Worm (Caenorhabditis elegans) whole organism, L3 larva: Measurements from ENCODE around the gene asm-1.

Source experiments
- R02D3.7 ChIP-seq: fragments of 150-350 bp; optimal IDR thresholded peaks from 2 replicates; lab custom pipeline; 2014; ENCODE audit warnings: missing biosample characterization, missing genetic modification characterization
- ZK546.5 ChIP-seq: sonication (generic microtip); optimal IDR thresholded peaks from 2 replicates; lab custom pipeline; 2017; ENCODE audit warnings: missing biosample characterization, missing genetic modification characterization
- aly-2 ChIP-seq: fragments of 150-350 bp; optimal IDR thresholded peaks from 2 replicates; lab custom pipeline; 2014; ENCODE audit warnings: missing biosample characterization, missing genetic modification characterization
- ama-1 ChIP-seq: fragments of 150-350 bp; optimal IDR thresholded peaks from 2 replicates; lab custom pipeline; 2018
- ceh-16 ChIP-seq: sonication (generic microtip); optimal IDR thresholded peaks from 2 replicates; lab custom pipeline; 2017; ENCODE audit warnings: missing biosample characterization, missing genetic modification characterization
- ceh-28 ChIP-seq: fragments of 150-350 bp; optimal IDR thresholded peaks from 2 replicates; lab custom pipeline; 2014; ENCODE audit warnings: missing biosample characterization, missing genetic modification reagents, missing genetic modification characterization
- ceh-82 ChIP-seq: fragments of 150-350 bp; optimal IDR thresholded peaks from 2 replicates; lab custom pipeline; 2014; ENCODE audit warnings: missing biosample characterization, missing genetic modification characterization
- ceh-9 ChIP-seq: sonication (generic microtip); optimal IDR thresholded peaks from 2 replicates; lab custom pipeline; 2018; ENCODE audit warnings: missing biosample characterization, missing genetic modification characterization
- daf-12 ChIP-seq: fragments of 150-350 bp; optimal IDR thresholded peaks from 2 replicates; lab custom pipeline; 2014; ENCODE audit warnings: missing biosample characterization, missing genetic modification reagents, missing genetic modification characterization
- egl-27 ChIP-seq: sonication (generic microtip); optimal IDR thresholded peaks from 4 replicates; lab custom pipeline; 2017; ENCODE audit warnings: missing biosample characterization, missing genetic modification reagents, missing genetic modification characterization
- egl-5 ChIP-seq: fragments of 150-350 bp; optimal IDR thresholded peaks from 2 replicates; lab custom pipeline; 2017; ENCODE audit warnings: missing biosample characterization, missing genetic modification reagents, missing genetic modification characterization, inconsistent platforms
- elt-1 ChIP-seq: fragments of 150-350 bp; optimal IDR thresholded peaks from 2 replicates; lab custom pipeline; 2014; ENCODE audit warnings: missing biosample characterization, missing genetic modification characterization
- elt-2 ChIP-seq: sonication (generic microtip); optimal IDR thresholded peaks from 2 replicates; lab custom pipeline; 2016; ENCODE audit warnings: missing genetic modification reagents, mild to moderate bottlenecking, missing genetic modification characterization, missing compliant biosample characterization
- elt-3 ChIP-seq, 3 experiments: fragments of 150-350 bp in 1 of 3; sonication (generic microtip) in 2 of 3; optimal IDR thresholded peaks; 2 replicates in 2 of 3; 4 replicates in 1 of 3; lab custom pipeline; 2014 to 2017; ENCODE audit warnings: missing biosample characterization in 3 of 3, missing genetic modification characterization in 3 of 3
- eor-1 ChIP-seq, 2 experiments: fragments of 150-350 bp; optimal IDR thresholded peaks; 2 replicates each; lab custom pipeline; 2014 to 2018; ENCODE audit warnings: missing biosample characterization in 2 of 2, missing genetic modification characterization in 2 of 2
- fkh-10 ChIP-seq: sonication (generic microtip); optimal IDR thresholded peaks from 2 replicates; lab custom pipeline; 2017; ENCODE audit warnings: missing biosample characterization, missing genetic modification reagents, missing genetic modification characterization
- fkh-2 ChIP-seq: fragments of 150-350 bp; optimal IDR thresholded peaks from 2 replicates; lab custom pipeline; 2014; ENCODE audit warnings: missing biosample characterization, missing genetic modification reagents, missing genetic modification characterization
- fos-1 ChIP-seq: fragments of 150-350 bp; optimal IDR thresholded peaks from 2 replicates; lab custom pipeline; 2014; ENCODE audit warnings: missing biosample characterization, missing genetic modification characterization
- hmg-11 ChIP-seq: sonication (generic microtip); optimal IDR thresholded peaks from 2 replicates; lab custom pipeline; 2016; ENCODE audit warnings: missing genetic modification characterization, missing compliant biosample characterization
- jun-1 ChIP-seq: fragments of 150-350 bp; optimal IDR thresholded peaks from 2 replicates; lab custom pipeline; 2014; ENCODE audit warnings: missing biosample characterization, missing genetic modification reagents, missing genetic modification characterization
- lin-15B ChIP-seq: fragments of 150-350 bp; optimal IDR thresholded peaks from 2 replicates; lab custom pipeline; 2014; ENCODE audit warnings: missing biosample characterization, missing genetic modification characterization
- lin-39 ChIP-seq: fragments of 150-350 bp; optimal IDR thresholded peaks from 2 replicates; lab custom pipeline; 2018; ENCODE audit warnings: missing biosample characterization, missing genetic modification reagents, missing genetic modification characterization
- lsy-12 ChIP-seq: sonication (generic microtip); optimal IDR thresholded peaks from 2 replicates; lab custom pipeline; 2016; ENCODE audit warnings: mild to moderate bottlenecking, missing genetic modification characterization, missing compliant biosample characterization
- mdl-1 ChIP-seq: fragments of 150-350 bp; optimal IDR thresholded peaks from 2 replicates; lab custom pipeline; 2014; ENCODE audit warnings: missing biosample characterization, missing genetic modification characterization
- mml-1 ChIP-seq: fragments of 150-350 bp; sonication (generic microtip); optimal IDR thresholded peaks from 3 replicates; lab custom pipeline; 2014; ENCODE audit warnings: missing biosample characterization, missing genetic modification characterization
- nfya-1 ChIP-seq: sonication (generic microtip); optimal IDR thresholded peaks from 2 replicates; lab custom pipeline; 2017; ENCODE audit warnings: missing genetic modification characterization, mild to moderate bottlenecking, missing compliant biosample characterization, antibody characterized with exemption, moderate library complexity; ENCODE audit not compliant: insufficient read depth
- nhr-11 ChIP-seq: fragments of 150-350 bp; optimal IDR thresholded peaks from 2 replicates; lab custom pipeline; 2014; ENCODE audit warnings: missing biosample characterization, missing genetic modification characterization
- nhr-12 ChIP-seq: fragments of 150-350 bp; optimal IDR thresholded peaks from 2 replicates; lab custom pipeline; 2014; ENCODE audit warnings: missing biosample characterization, missing genetic modification characterization
- nhr-23 ChIP-seq: fragments of 150-350 bp; optimal IDR thresholded peaks from 2 replicates; lab custom pipeline; 2014; ENCODE audit warnings: missing biosample characterization, missing genetic modification reagents, missing genetic modification characterization
- nhr-237 ChIP-seq: fragments of 150-350 bp; optimal IDR thresholded peaks from 2 replicates; lab custom pipeline; 2014; ENCODE audit warnings: missing biosample characterization, missing genetic modification characterization
- nhr-25 ChIP-seq: sonication (generic microtip); optimal IDR thresholded peaks from 2 replicates; lab custom pipeline; 2017; ENCODE audit warnings: missing biosample characterization, missing genetic modification characterization
- nhr-28 ChIP-seq: fragments of 150-350 bp; optimal IDR thresholded peaks from 2 replicates; lab custom pipeline; 2014; ENCODE audit warnings: missing biosample characterization, missing genetic modification characterization
- nhr-43 ChIP-seq: sonication (generic microtip); optimal IDR thresholded peaks from 2 replicates; lab custom pipeline; 2016; ENCODE audit warnings: mild to moderate bottlenecking, missing genetic modification characterization, missing compliant biosample characterization; ENCODE audit not compliant: poor library complexity, severe bottlenecking
- nhr-67 ChIP-seq: fragments of 150-350 bp; optimal IDR thresholded peaks from 2 replicates; lab custom pipeline; 2014; ENCODE audit warnings: missing biosample characterization, missing genetic modification characterization
- nhr-76 ChIP-seq: fragments of 150-350 bp; sonication (generic microtip); optimal IDR thresholded peaks from 5 replicates; lab custom pipeline; 2014; ENCODE audit warnings: missing biosample characterization, missing genetic modification characterization
- nhr-77 ChIP-seq: fragments of 150-350 bp; optimal IDR thresholded peaks from 2 replicates; lab custom pipeline; 2014; ENCODE audit warnings: missing biosample characterization, missing genetic modification characterization
- pha-4 ChIP-seq: fragments of 150-350 bp; optimal IDR thresholded peaks from 2 replicates; lab custom pipeline; 2014; ENCODE audit warnings: missing biosample characterization, missing genetic modification reagents, missing genetic modification characterization
- pqm-1 ChIP-seq: fragments of 150-350 bp; optimal IDR thresholded peaks from 2 replicates; lab custom pipeline; 2017; ENCODE audit warnings: missing biosample characterization, missing genetic modification characterization, inconsistent platforms
- sea-2 ChIP-seq: fragments of 150-350 bp; sonication (generic microtip); optimal IDR thresholded peaks from 4 replicates; lab custom pipeline; 2014; ENCODE audit warnings: missing biosample characterization, missing genetic modification reagents, missing genetic modification characterization
- skn-1 ChIP-seq: fragments of 150-350 bp; optimal IDR thresholded peaks from 2 replicates; lab custom pipeline; 2014; ENCODE audit warnings: missing biosample characterization, missing genetic modification characterization
- snpc-4 ChIP-seq: fragments of 150-350 bp; optimal IDR thresholded peaks from 2 replicates; lab custom pipeline; 2014; ENCODE audit warnings: missing biosample characterization, missing genetic modification characterization
- tbx-2 ChIP-seq: sonication (generic microtip); optimal IDR thresholded peaks from 2 replicates; lab custom pipeline; 2016; ENCODE audit warnings: mild to moderate bottlenecking, missing genetic modification characterization, missing compliant biosample characterization
- unc-39 ChIP-seq: sonication (generic microtip); optimal IDR thresholded peaks from 4 replicates; lab custom pipeline; 2017; ENCODE audit warnings: missing biosample characterization, missing genetic modification characterization
- unc-62 ChIP-seq: fragments of 150-350 bp; sonication (generic microtip); optimal IDR thresholded peaks from 4 replicates; lab custom pipeline; 2014; ENCODE audit warnings: missing biosample characterization, missing genetic modification reagents, missing genetic modification characterization
- zag-1 ChIP-seq: fragments of 150-350 bp; optimal IDR thresholded peaks from 2 replicates; lab custom pipeline; 2014; ENCODE audit warnings: missing biosample characterization, missing genetic modification characterization
- ztf-11 ChIP-seq: fragments of 150-350 bp; optimal IDR thresholded peaks from 2 replicates; lab custom pipeline; 2014; ENCODE audit warnings: missing biosample characterization, missing genetic modification characterization
- ztf-4 ChIP-seq: fragments of 150-350 bp; optimal IDR thresholded peaks from 2 replicates; lab custom pipeline; 2014; ENCODE audit warnings: missing biosample characterization, missing genetic modification characterization

asm-1 gene

ce11 chrII:6891838-6892237 is 18.0 kb upstream of the asm-1 start:
- TF ChIP-seq nhr-76 (tag; lab: Kevin White, UChicago): no peak
- no peak for TF ChIP-seq snpc-4 (tag; lab: Kevin White, UChicago)
- peak; percentile 60 for TF ChIP-seq nhr-23 (tag; lab: Kevin White, UChicago)
- TF ChIP-seq nhr-25 (tag; lab: Kevin White, UChicago): peak; percentile 39
- no peak for TF ChIP-seq fkh-2 (tag; lab: Kevin White, UChicago)
- TF ChIP-seq aly-2 (tag; lab: Kevin White, UChicago): no peak
- TF ChIP-seq egl-5 (tag; lab: Kevin White, UChicago): no peak
- TF ChIP-seq skn-1 (tag; lab: Kevin White, UChicago): no peak
- TF ChIP-seq nhr-28 (tag; lab: Kevin White, UChicago): no peak
- no peak for TF ChIP-seq ZK546.5
- TF ChIP-seq zag-1 (tag; lab: Kevin White, UChicago): no peak
- peak; percentile 50 for TF ChIP-seq pha-4
- peak; percentile 46 for TF ChIP-seq nfya-1 (tag; lab: Kevin White, UChicago)
- no peak for TF ChIP-seq ceh-9
- TF ChIP-seq unc-62: no peak
- TF ChIP-seq lsy-12: peak; percentile 64
- TF ChIP-seq nhr-12 (tag; lab: Kevin White, UChicago): no peak
- TF ChIP-seq lin-15B (tag; lab: Kevin White, UChicago): no peak
- TF ChIP-seq mml-1 (tag; lab: Kevin White, UChicago): no peak
- no peak for TF ChIP-seq R02D3.7 (tag; lab: Kevin White, UChicago)
- TF ChIP-seq ztf-4: no peak
- no peak for TF ChIP-seq eor-1 (tag; optimal IDR thresholded peaks at IDR 0.05; lab: Kevin White, UChicago)
- no peak for TF ChIP-seq elt-3 (tag; optimal IDR thresholded peaks at IDR 0.05; lab: Kevin White, UChicago)
- peak; percentile 85 for TF ChIP-seq nhr-43 (tag; lab: Kevin White, UChicago)
- no peak for TF ChIP-seq ceh-28 (tag; lab: Kevin White, UChicago)
- no peak for TF ChIP-seq ceh-16 (tag; lab: Kevin White, UChicago)
- TF ChIP-seq ama-1: peak; percentile 63
- peak; percentile 77 for TF ChIP-seq pqm-1 (tag; lab: Kevin White, UChicago)
- TF ChIP-seq tbx-2 (tag; lab: Kevin White, UChicago): no peak
- no peak for TF ChIP-seq egl-27 (tag; lab: Kevin White, UChicago)
- TF ChIP-seq mdl-1 (tag; lab: Kevin White, UChicago): no peak
- TF ChIP-seq fos-1 (tag; lab: Kevin White, UChicago): no peak
- peak; percentile 50 for TF ChIP-seq elt-2
- TF ChIP-seq lin-39: peak; percentile 41
- TF ChIP-seq sea-2 (GFP tag; lab: Kevin White, UChicago): no peak
- TF ChIP-seq daf-12 (tag; lab: Kevin White, UChicago): no peak
- TF ChIP-seq hmg-11 (tag; lab: Kevin White, UChicago): no peak
- TF ChIP-seq nhr-237 (tag; lab: Kevin White, UChicago): no peak
- no peak for TF ChIP-seq elt-1
- TF ChIP-seq fkh-10 (GFP tag; lab: Kevin White, UChicago): no peak
- no peak for TF ChIP-seq nhr-77 (tag; lab: Kevin White, UChicago)
- TF ChIP-seq unc-39 (tag; lab: Kevin White, UChicago): no peak
- peak; percentile 86 for TF ChIP-seq jun-1 (tag; lab: Kevin White, UChicago)
- TF ChIP-seq ztf-11 (tag; lab: Kevin White, UChicago): no peak
- TF ChIP-seq ceh-82 (tag; lab: Kevin White, UChicago): no peak
- TF ChIP-seq nhr-67 (tag; lab: Kevin White, UChicago): no peak
- no peak for TF ChIP-seq nhr-11
